Worm (Caenorhabditis elegans) whole organism, L1 larva: ENCODE results near the gene sox-4.

Source experiments
- C04F5.9 ChIP-seq: sonication (generic microtip); optimal IDR thresholded peaks from 2 replicates; lab custom pipeline; 2016; ENCODE audit warnings: missing genetic modification characterization, missing compliant biosample characterization
- alr-1 ChIP-seq: fragments of 200-800 bp; sonication (Bioruptor generic); optimal IDR thresholded peaks from 2 replicates; lab custom pipeline; 2018; ENCODE audit warnings: borderline replicate concordance, mild to moderate bottlenecking, missing genetic modification characterization, missing compliant biosample characterization
- ama-1 ChIP-seq: fragments of 150-350 bp; optimal IDR thresholded peaks from 2 replicates; lab custom pipeline; 2014
- ceh-88 ChIP-seq: fragments of 200-800 bp; sonication (Bioruptor generic); IDR thresholded peaks from 2 replicates; pipeline ENCODE4 v1.3.6; 2022; ENCODE audit warnings: missing genetic modification characterization, missing compliant biosample characterization
- dsc-1 ChIP-seq: sonication (generic microtip); optimal IDR thresholded peaks from 2 replicates; lab custom pipeline; 2016; ENCODE audit warnings: mild to moderate bottlenecking, missing genetic modification characterization, missing compliant biosample characterization
- efl-1 ChIP-seq, 4 experiments: fragments of 150-350 bp; optimal IDR thresholded peaks in 3 of 4; peaks in 1 of 4; 1 replicate in 1 of 4; 2 replicates in 3 of 4; lab custom pipeline; 2014; ENCODE audit warnings: missing biosample characterization in 2 of 4, missing genetic modification characterization in 2 of 4, missing genetic modification reagents in 2 of 4
- egl-13 ChIP-seq: sonication (generic microtip); optimal IDR thresholded peaks from 2 replicates; lab custom pipeline; 2016; ENCODE audit warnings: missing genotype, missing genetic modification reagents, missing genetic modification characterization, missing compliant biosample characterization
- egl-27 ChIP-seq, 2 experiments: fragments of 150-350 bp in 1 of 2; sonication (generic microtip); optimal IDR thresholded peaks; 3 replicates each; lab custom pipeline; 2017 to 2018; ENCODE audit warnings: missing biosample characterization in 2 of 2, missing genetic modification characterization in 2 of 2, missing genetic modification reagents in 2 of 2
- elt-2 ChIP-seq: sonication (generic microtip); optimal IDR thresholded peaks from 2 replicates; lab custom pipeline; 2016; ENCODE audit warnings: missing genetic modification characterization, mild to moderate bottlenecking, inconsistent platforms, missing compliant biosample characterization, missing genetic modification reagents
- fos-1 ChIP-seq: fragments of 150-350 bp; optimal IDR thresholded peaks from 2 replicates; lab custom pipeline; 2014; ENCODE audit warnings: missing biosample characterization, missing genetic modification characterization
- grh-1 ChIP-seq: fragments of 200-800 bp; sonication (Bioruptor generic); IDR thresholded peaks from 2 replicates; pipeline ENCODE4 v1.3.6; 2022; ENCODE audit warnings: missing genetic modification reagents, missing genetic modification characterization, missing compliant biosample characterization
- hlh-17 ChIP-seq: fragments of 200-800 bp; sonication (Bioruptor generic); optimal IDR thresholded peaks from 2 replicates; lab custom pipeline; 2018; ENCODE audit warnings: missing genetic modification characterization, mild to moderate bottlenecking, missing compliant biosample characterization, moderate library complexity, borderline replicate concordance
- hlh-4 ChIP-seq: sonication (generic microtip); optimal IDR thresholded peaks from 2 replicates; lab custom pipeline; 2016; ENCODE audit warnings: mild to moderate bottlenecking, missing genetic modification characterization, missing compliant biosample characterization
- lin-13 ChIP-seq: fragments of 150-350 bp; optimal IDR thresholded peaks from 2 replicates; lab custom pipeline; 2014; ENCODE audit warnings: missing biosample characterization, missing genetic modification reagents, missing genetic modification characterization
- lin-14 ChIP-seq: fragments of 200-800 bp; sonication (Bioruptor generic); optimal IDR thresholded peaks from 2 replicates; lab custom pipeline; 2018; ENCODE audit warnings: mild to moderate bottlenecking, missing genetic modification characterization, moderate library complexity, missing compliant biosample characterization
- lin-15B ChIP-seq: fragments of 150-350 bp; sonication (generic microtip); optimal IDR thresholded peaks from 3 replicates; lab custom pipeline; 2014; ENCODE audit warnings: missing biosample characterization, missing genetic modification characterization
- mdl-1 ChIP-seq, 2 experiments: fragments of 150-350 bp; optimal IDR thresholded peaks; 2 replicates each; lab custom pipeline; 2014 to 2017; ENCODE audit warnings: missing biosample characterization in 2 of 2, missing genetic modification characterization in 2 of 2, inconsistent platforms in 1 of 2
- mep-1 ChIP-seq: fragments of 150-350 bp; optimal IDR thresholded peaks from 2 replicates; lab custom pipeline; 2014; ENCODE audit warnings: missing biosample characterization, missing genetic modification characterization
- nhr-71 ChIP-seq: sonication (generic microtip); optimal IDR thresholded peaks from 2 replicates; lab custom pipeline; 2016; ENCODE audit warnings: mild to moderate bottlenecking, missing genetic modification characterization, moderate library complexity, missing compliant biosample characterization
- nhr-77 ChIP-seq: fragments of 150-350 bp; optimal IDR thresholded peaks from 2 replicates; lab custom pipeline; 2014; ENCODE audit warnings: missing biosample characterization, missing genetic modification characterization
- nhr-90 ChIP-seq: sonication (generic microtip); optimal IDR thresholded peaks from 2 replicates; lab custom pipeline; 2016; ENCODE audit warnings: mild to moderate bottlenecking, missing genetic modification characterization, missing compliant biosample characterization; ENCODE audit not compliant: poor library complexity
- snpc-4 ChIP-seq: fragments of 150-350 bp; optimal IDR thresholded peaks from 2 replicates; lab custom pipeline; 2014; ENCODE audit warnings: missing biosample characterization, missing genetic modification characterization
- sup-37 ChIP-seq: fragments of 200-800 bp; sonication (Bioruptor generic); optimal IDR thresholded peaks from 2 replicates; lab custom pipeline; 2018; ENCODE audit warnings: mild to moderate bottlenecking, missing genetic modification characterization, missing compliant biosample characterization
- tbx-2 ChIP-seq: sonication (generic microtip); optimal IDR thresholded peaks from 2 replicates; lab custom pipeline; 2016; ENCODE audit warnings: missing genetic modification characterization, missing compliant biosample characterization
- tlp-1 ChIP-seq: fragments of 150-350 bp; optimal IDR thresholded peaks from 2 replicates; lab custom pipeline; 2014; ENCODE audit warnings: missing biosample characterization, missing genetic modification characterization
- unc-30 ChIP-seq: sonication (generic microtip); optimal IDR thresholded peaks from 2 replicates; lab custom pipeline; 2017; ENCODE audit warnings: missing biosample characterization, missing genetic modification characterization
- vab-15 ChIP-seq: sonication (generic microtip); optimal IDR thresholded peaks from 2 replicates; lab custom pipeline; 2017; ENCODE audit warnings: missing genotype, mild to moderate bottlenecking, missing genetic modification characterization, missing compliant biosample characterization
- zip-4 ChIP-seq: fragments of 200-800 bp; sonication (Bioruptor generic); optimal IDR thresholded peaks from 2 replicates; lab custom pipeline; 2018; ENCODE audit warnings: mild to moderate bottlenecking, missing genetic modification characterization, moderate library complexity, missing compliant biosample characterization
- ztf-11 ChIP-seq, 2 experiments: sonication (generic microtip); optimal IDR thresholded peaks; 2 replicates each; lab custom pipeline; 2016 to 2017; ENCODE audit warnings: missing genetic modification characterization in 2 of 2, missing biosample characterization in 1 of 2, missing compliant biosample characterization in 1 of 2

sox-4 gene

DNA sequence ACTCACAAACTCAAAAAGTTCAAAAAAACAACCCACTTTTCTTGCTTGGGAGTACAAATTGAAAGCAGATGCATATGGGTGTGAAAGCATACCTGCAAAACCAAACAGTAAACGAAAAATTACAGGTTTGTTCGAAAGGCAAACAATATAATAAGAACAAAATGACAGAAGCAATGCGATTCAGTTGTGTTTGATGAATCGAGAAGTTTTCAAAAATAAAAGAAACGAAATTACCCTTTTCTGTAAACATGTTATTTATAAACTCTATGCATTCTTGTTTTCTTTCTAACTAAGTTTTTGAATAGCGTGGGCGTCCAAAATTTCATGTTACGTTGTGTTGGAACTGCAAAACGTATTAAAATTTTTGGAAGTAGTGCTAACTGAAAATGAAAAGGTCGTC lies at the start of gene sox-4:
Gene sox-4 (minus strand): TSS at position 101 of the 400 bp plus-strand sequence.
- TF ChIP-seq ama-1 (lab: Kevin White, UChicago), result no peak
- no peak for TF ChIP-seq grh-1 (GFP tag; lab: Robert Waterston, UW)
- TF ChIP-seq ztf-11 (tag; optimal IDR thresholded peaks at IDR 0.05; lab: Kevin White, UChicago), result no peak
- no peak for TF ChIP-seq zip-4 (GFP tag; lab: Kevin White, UChicago)
- TF ChIP-seq nhr-77 (tag; lab: Kevin White, UChicago), result no peak
- TF ChIP-seq alr-1 (tag; lab: Kevin White, UChicago), result no peak
- no peak for TF ChIP-seq lin-13 (GFP tag; lab: Kevin White, UChicago)
- TF ChIP-seq fos-1 (tag; lab: Kevin White, UChicago), result no peak
- no peak for TF ChIP-seq vab-15 (tag; lab: Kevin White, UChicago)
- no peak for TF ChIP-seq tbx-2 (tag; lab: Kevin White, UChicago)
- TF ChIP-seq snpc-4, result no peak
- no peak for TF ChIP-seq mdl-1 (tag; optimal IDR thresholded peaks at IDR 0.05; lab: Kevin White, UChicago)
- no peak for TF ChIP-seq lin-15B
- TF ChIP-seq unc-30, result no peak
- no peak for TF ChIP-seq tlp-1
- TF ChIP-seq, all 84 proteins: peak for 0

ce11 chrX:3555930-3556329 lies 47.1 kb upstream of the sox-4 start:
- TF ChIP-seq nhr-71 (tag; lab: Kevin White, UChicago) (no peak), egl-27 (tag; optimal IDR thresholded peaks at IDR 0.05; lab: Kevin White, UChicago) (no peak), snpc-4 (no peak), elt-2 (tag; lab: Kevin White, UChicago) (peak; percentile 54), egl-13 (tag; lab: Kevin White, UChicago) (no peak)

ce11 chrX:3554117-3554516 lies 45.3 kb upstream of the sox-4 start:
- no peak for TF ChIP-seq mep-1 (tag; lab: Kevin White, UChicago)
- no peak for TF ChIP-seq alr-1 (tag; lab: Kevin White, UChicago)
- TF ChIP-seq ceh-88 (GFP tag; lab: Robert Waterston, UW), result no peak
- no peak for TF ChIP-seq egl-13 (tag; lab: Kevin White, UChicago)
- no peak for TF ChIP-seq nhr-90 (tag; lab: Kevin White, UChicago)

ce11 chrX:3553687-3554086 lies 44.9 kb upstream of the sox-4 start:
- TF ChIP-seq hlh-17 (GFP tag; lab: Kevin White, UChicago) (no peak), nhr-90 (tag; lab: Kevin White, UChicago) (no peak), hlh-4 (tag; lab: Kevin White, UChicago) (no peak), dsc-1 (tag; lab: Kevin White, UChicago) (no peak), C04F5.9 (tag; lab: Kevin White, UChicago) (no peak), ceh-88 (GFP tag; lab: Robert Waterston, UW) (no peak), sup-37 (GFP tag; lab: Kevin White, UChicago) (no peak), efl-1 (optimal IDR thresholded peaks at IDR 0.05; lab: Kevin White, UChicago) (no peak), efl-1 (GFP tag; optimal IDR thresholded peaks at IDR 0.05 in 1 of 2; lab: Kevin White, UChicago) (peak in 1 of 2 experiments; percentile 77)

- TF ChIP-seq elt-2 (tag; lab: Kevin White, UChicago), result peak; percentile 51
- TF ChIP-seq lin-14 (GFP tag; lab: Kevin White, UChicago), result peak; percentile 3
- peak; percentile 2 for TF ChIP-seq nhr-71 (tag; lab: Kevin White, UChicago)
- TF ChIP-seq grh-1 (GFP tag; lab: Robert Waterston, UW), result no peak
- TF ChIP-seq, all 84 proteins: peak for 3
Observed at ce11 chrX:3552948-3553347, 44.1 kb upstream of the sox-4 start.

DNA sequence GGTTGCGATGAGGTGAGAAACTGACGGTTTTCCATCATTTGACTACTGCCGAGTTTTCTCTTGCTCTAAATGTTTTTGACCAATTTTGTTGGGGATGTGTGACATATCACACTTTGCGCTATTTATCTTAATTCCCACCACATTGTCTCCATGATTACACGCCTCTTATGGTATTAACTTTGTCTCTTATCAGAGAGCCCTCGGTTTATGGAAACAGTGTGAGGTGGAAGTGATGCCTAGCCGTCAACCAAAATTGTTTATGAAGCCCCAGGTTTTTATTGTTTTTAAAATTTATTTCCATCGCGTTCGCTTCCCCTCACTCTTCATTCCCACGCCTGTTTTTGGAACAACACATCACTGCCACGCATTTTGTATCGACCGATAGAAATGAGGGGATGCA lies 42.4 kb upstream of the sox-4 start:
- TF ChIP-seq elt-2 (tag; lab: Kevin White, UChicago), result peak; percentile 63
- no peak for TF ChIP-seq tbx-2 (tag; lab: Kevin White, UChicago)
